Worm (Caenorhabditis elegans): ENCODE measurements around the gene lig-4.

Gene lig-4

DNA sequence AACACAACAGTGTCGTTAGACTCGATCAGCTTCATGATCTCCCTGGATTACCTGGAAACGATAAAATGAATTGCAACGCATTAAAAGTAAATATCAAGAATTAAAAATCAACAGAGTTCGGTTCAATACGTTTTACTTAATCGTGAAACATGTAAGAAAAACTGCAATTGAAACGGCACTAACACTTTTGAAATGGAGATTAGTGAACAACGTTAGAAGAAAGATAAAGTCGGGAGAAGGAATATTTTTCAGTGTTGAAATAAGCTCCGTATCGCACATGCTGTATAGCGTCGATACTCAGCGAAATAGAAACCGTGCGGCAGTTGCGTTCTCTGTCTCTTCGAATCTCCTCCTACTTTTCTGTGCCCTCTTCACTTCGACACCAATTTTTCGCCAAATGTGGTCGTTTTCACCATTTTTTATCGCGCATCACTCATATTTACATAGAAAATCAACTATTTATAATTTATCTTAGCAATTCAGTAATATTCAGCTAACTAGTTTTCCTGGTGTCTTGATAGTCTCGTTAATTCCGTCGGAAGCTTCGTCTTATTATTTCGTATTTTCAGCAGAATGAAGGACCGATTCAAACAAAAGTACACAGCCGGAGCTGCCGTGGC lies 51.6 kb downstream of the lig-4 start, which contains the start of the genes rpl-9 and lpd-7 (continued):
- TF ChIP-seq snpc-1.3 (tag; optimal IDR thresholded peaks at IDR 0.05; ENCODE audit: insufficient read depth) (peak; percentile 4), hmg-20 (GFP tag; IDR thresholded peaks at IDR 0.05) (no peak), F23B12.7 (tag; optimal IDR thresholded peaks at IDR 0.05; ENCODE audit: insufficient read depth) (peak; percentile 75), dpl-1 (GFP tag; optimal IDR thresholded peaks at IDR 0.05) (peak; percentile 41), madf-3 (GFP tag; IDR thresholded peaks at IDR 0.05) (peak; percentile 67; the same call in 1 of the 2 replicates), zfh-2 (GFP tag; conservative IDR thresholded peaks at IDR 0.05) (no peak; the same call in 1 of the 2 replicates), dpff-1 (tag; optimal IDR thresholded peaks at IDR 0.05) (no peak), madf-6 (GFP tag; IDR thresholded peaks at IDR 0.05) (peak; percentile 15; the same call in 1 of the 2 replicates), unc-62 (GFP tag; optimal IDR thresholded peaks at IDR 0.05) (no peak), F33H1.4 (GFP tag; IDR thresholded peaks at IDR 0.05) (peak; percentile 37; the same call in 1 of the 2 replicates), lsl-1 (GFP tag; optimal IDR thresholded peaks at IDR 0.05) (peak; percentile 42), C06A6.2 (GFP tag; conservative IDR thresholded peaks at IDR 0.05) (no peak)
